Worm (Caenorhabditis elegans) whole organism, L4 larva: ENCODE measurements around the gene lips-15.

ENCODE experiments used
- F37D6.2 ChIP-seq: sonication (generic microtip); optimal IDR thresholded peaks from 2 replicates; lab custom pipeline; 2016; ENCODE audit warnings: mild to moderate bottlenecking, missing genetic modification characterization, missing compliant biosample characterization
- Y105C5A.15 ChIP-seq: fragments of 200-800 bp; sonication (Bioruptor generic); IDR thresholded peaks from 2 replicates; pipeline ENCODE4 v1.3.6; 2022; ENCODE audit warnings: missing genetic modification characterization, missing compliant biosample characterization
- aha-1 ChIP-seq: fragments of 150-350 bp; peaks from one replicate; lab custom pipeline; 2014; ENCODE audit warnings: missing biosample characterization, missing genetic modification characterization
- ctbp-1 ChIP-seq: fragments of 200-800 bp; sonication (Bioruptor generic); IDR thresholded peaks from 2 replicates; pipeline ENCODE4 v1.3.6; 2022; ENCODE audit warnings: missing genetic modification reagents, missing genetic modification characterization, missing compliant biosample characterization
- daf-16 ChIP-seq, 3 experiments: sonication (generic microtip); optimal IDR thresholded peaks; 2 replicates each; lab custom pipeline; 2016 to 2017; ENCODE audit warnings: missing genetic modification characterization in 3 of 3, missing genetic modification reagents in 3 of 3, mild to moderate bottlenecking in 2 of 3, missing compliant biosample characterization in 2 of 3, missing biosample characterization in 1 of 3, moderate library complexity in 1 of 3
- dmd-6 ChIP-seq: fragments of 200-800 bp; sonication (Bioruptor generic); IDR thresholded peaks from 2 replicates; pipeline ENCODE4 v1.3.6; 2022; ENCODE audit warnings: missing genetic modification reagents, missing genetic modification characterization, missing compliant biosample characterization
- duxl-1 ChIP-seq: sonication (generic microtip); optimal IDR thresholded peaks from 2 replicates; lab custom pipeline; 2016; ENCODE audit warnings: mild to moderate bottlenecking, missing genetic modification characterization, moderate library complexity, missing compliant biosample characterization; ENCODE audit not compliant: poor library complexity
- gei-8 ChIP-seq: fragments of 200-800 bp; sonication (Bioruptor generic); optimal IDR thresholded peaks from 2 replicates; lab custom pipeline; 2018; ENCODE audit warnings: mild to moderate bottlenecking, missing genetic modification characterization, missing compliant biosample characterization
- hif-1 ChIP-seq, 2 experiments: sonication (generic microtip); optimal IDR thresholded peaks; 2 replicates each; lab custom pipeline; 2016 to 2017; ENCODE audit warnings: missing compliant biosample characterization in 2 of 2, missing genetic modification characterization in 2 of 2, missing genetic modification reagents in 2 of 2, missing genotype in 2 of 2, mild to moderate bottlenecking in 1 of 2
- hlh-11 ChIP-seq: fragments of 200-800 bp; sonication (Bioruptor generic); optimal IDR thresholded peaks from 2 replicates; lab custom pipeline; 2018; ENCODE audit warnings: mild to moderate bottlenecking, missing genetic modification characterization, missing compliant biosample characterization
- hlh-30 ChIP-seq: sonication (generic microtip); optimal IDR thresholded peaks from 2 replicates; lab custom pipeline; 2017; ENCODE audit warnings: antibody characterized with exemption, mild to moderate bottlenecking, missing genetic modification characterization, missing compliant biosample characterization; ENCODE audit not compliant: insufficient read depth
- hmg-1.1 ChIP-seq: fragments of 200-800 bp; sonication (Bioruptor generic); IDR thresholded peaks from 2 replicates; pipeline ENCODE4 v1.3.6; 2022; ENCODE audit warnings: missing genetic modification reagents, missing genetic modification characterization, missing compliant biosample characterization
- jun-1 ChIP-seq: fragments of 150-350 bp; optimal IDR thresholded peaks from 2 replicates; lab custom pipeline; 2014; ENCODE audit warnings: missing biosample characterization, missing genetic modification reagents, missing genetic modification characterization
- lin-38 ChIP-seq: fragments of 200-800 bp; sonication (Bioruptor generic); IDR thresholded peaks from 2 replicates; pipeline ENCODE4 v1.3.6; 2022; ENCODE audit warnings: missing genetic modification reagents, missing genetic modification characterization, missing compliant biosample characterization
- lir-3 ChIP-seq: sonication (generic microtip); optimal IDR thresholded peaks from 2 replicates; lab custom pipeline; 2016; ENCODE audit warnings: mild to moderate bottlenecking, missing genetic modification characterization, missing compliant biosample characterization
- madf-5 ChIP-seq, 2 experiments: fragments of 200-800 bp; sonication (Bioruptor generic); IDR thresholded peaks; 2 replicates each; pipeline ENCODE4 v1.3.6; 2022; ENCODE audit warnings: missing compliant biosample characterization in 2 of 2, missing genetic modification characterization in 2 of 2
- mdl-1 ChIP-seq, 2 experiments: fragments of 150-350 bp in 1 of 2; sonication (generic microtip) in 1 of 2; optimal IDR thresholded peaks; 2 replicates each; lab custom pipeline; 2014 to 2017; ENCODE audit warnings: missing biosample characterization in 2 of 2, missing genetic modification characterization in 2 of 2
- mxl-2 ChIP-seq: fragments of 200-800 bp; sonication (Bioruptor generic); conservative IDR thresholded peaks from 2 replicates; pipeline ENCODE4 v1.3.6; 2022; ENCODE audit warnings: missing genetic modification reagents, missing genetic modification characterization, missing compliant biosample characterization
- mxl-3 ChIP-seq: fragments of 200-800 bp; sonication (Bioruptor generic); optimal IDR thresholded peaks from 2 replicates; lab custom pipeline; 2018; ENCODE audit warnings: mild to moderate bottlenecking, missing genetic modification characterization, missing compliant biosample characterization
- nhr-111 ChIP-seq: fragments of 200-800 bp; sonication (Bioruptor generic); optimal IDR thresholded peaks from 2 replicates; lab custom pipeline; 2018; ENCODE audit warnings: mild to moderate bottlenecking, missing genetic modification characterization, missing compliant biosample characterization
- nhr-25 ChIP-seq: sonication (generic microtip); optimal IDR thresholded peaks from 2 replicates; lab custom pipeline; 2017; ENCODE audit warnings: missing genetic modification characterization, mild to moderate bottlenecking, missing compliant biosample characterization, antibody characterized with exemption, moderate library complexity, borderline replicate concordance; ENCODE audit not compliant: insufficient read depth
- nhr-28 ChIP-seq: fragments of 150-350 bp; optimal IDR thresholded peaks from 2 replicates; lab custom pipeline; 2014; ENCODE audit warnings: missing biosample characterization, missing genetic modification characterization
- nhr-41 ChIP-seq: fragments of 200-800 bp; sonication (Bioruptor generic); IDR thresholded peaks from 2 replicates; pipeline ENCODE4 v1.3.6; 2022; ENCODE audit warnings: missing genetic modification reagents, missing genetic modification characterization, missing compliant biosample characterization
- nhr-48 ChIP-seq: sonication (generic microtip); optimal IDR thresholded peaks from 2 replicates; lab custom pipeline; 2016; ENCODE audit warnings: mild to moderate bottlenecking, missing genetic modification characterization, missing compliant biosample characterization
- pha-4 ChIP-seq, 2 experiments: fragments of 150-350 bp in 1 of 2; fragments of 200-800 bp in 1 of 2; sonication (Bioruptor generic) in 1 of 2; IDR thresholded peaks in 1 of 2; optimal IDR thresholded peaks in 1 of 2; 2 replicates each; pipeline versions ENCODE4 v1.3.6 to Lab custom; 2014 to 2022; ENCODE audit warnings: missing genetic modification characterization in 2 of 2, missing genetic modification reagents in 2 of 2, missing biosample characterization in 1 of 2, missing compliant biosample characterization in 1 of 2
- pqm-1 ChIP-seq: sonication (generic microtip); optimal IDR thresholded peaks from 2 replicates; lab custom pipeline; 2017; ENCODE audit warnings: missing biosample characterization, missing genetic modification characterization
- rbr-2 ChIP-seq: sonication (generic microtip); optimal IDR thresholded peaks from 2 replicates; lab custom pipeline; 2016; ENCODE audit warnings: missing genotype, missing genetic modification characterization, missing compliant biosample characterization
- sdz-12 ChIP-seq: fragments of 200-800 bp; sonication (Bioruptor generic); optimal IDR thresholded peaks from 2 replicates; lab custom pipeline; 2018; ENCODE audit warnings: mild to moderate bottlenecking, missing genetic modification characterization, missing compliant biosample characterization
- set-16 ChIP-seq: fragments of 200-800 bp; sonication (Bioruptor generic); IDR thresholded peaks from 2 replicates; pipeline ENCODE4 v1.3.6; 2022; ENCODE audit warnings: missing genetic modification reagents, missing genetic modification characterization, missing compliant biosample characterization
- skn-1 ChIP-seq: fragments of 150-350 bp; optimal IDR thresholded peaks from 2 replicates; lab custom pipeline; 2014; ENCODE audit warnings: missing biosample characterization, missing genetic modification characterization
- spr-1 ChIP-seq: sonication (generic microtip); optimal IDR thresholded peaks from 2 replicates; lab custom pipeline; 2016; ENCODE audit warnings: mild to moderate bottlenecking, missing genetic modification characterization, missing compliant biosample characterization
- tra-1 ChIP-seq: fragments of 200-800 bp; sonication (Bioruptor generic); IDR thresholded peaks from 2 replicates; pipeline ENCODE4 v1.3.6; 2022; ENCODE audit warnings: missing genetic modification reagents, missing genetic modification characterization, missing compliant biosample characterization
- unc-130 ChIP-seq: sonication (generic microtip); optimal IDR thresholded peaks from 2 replicates; lab custom pipeline; 2016; ENCODE audit warnings: missing genetic modification reagents, missing genetic modification characterization, missing compliant biosample characterization
- unc-62 ChIP-seq, 3 experiments: fragments of 150-350 bp in 1 of 3; sonication (generic microtip); optimal IDR thresholded peaks in 2 of 3; peaks in 1 of 3; 1 replicate in 1 of 3; 2 replicates in 2 of 3; lab custom pipeline; 2014 to 2017; ENCODE audit warnings: missing biosample characterization in 3 of 3, missing genetic modification characterization in 3 of 3, missing genetic modification reagents in 3 of 3, missing genotype in 1 of 3
- zfp-2 ChIP-seq: sonication (generic microtip); optimal IDR thresholded peaks from 2 replicates; lab custom pipeline; 2016; ENCODE audit warnings: mild to moderate bottlenecking, missing genetic modification characterization, missing compliant biosample characterization
- ztf-11 ChIP-seq: fragments of 150-350 bp; optimal IDR thresholded peaks from 2 replicates; lab custom pipeline; 2014; ENCODE audit warnings: missing biosample characterization, missing genetic modification characterization

Gene lips-15

DNA sequence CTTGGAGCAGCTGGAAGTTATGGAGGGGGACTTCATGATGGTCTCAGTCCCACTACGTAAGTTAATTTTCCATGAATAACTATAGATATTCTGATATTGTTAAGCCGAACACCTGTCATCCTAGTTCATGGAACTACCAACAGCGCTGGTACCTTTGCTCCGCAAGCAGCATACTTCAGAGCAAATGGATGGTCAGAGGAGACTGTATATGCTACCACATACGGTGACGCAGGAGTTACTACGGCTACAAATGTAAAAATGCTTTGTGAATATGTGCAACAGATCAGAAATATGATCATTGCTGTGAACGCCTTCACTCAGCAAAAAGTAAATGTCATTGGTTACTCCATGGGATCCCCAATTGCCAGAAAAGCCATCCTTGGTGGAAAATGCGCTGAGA lies 1.9 kb downstream of the lips-15 start:
- TF ChIP-seq Y105C5A.15 (GFP tag; lab: Robert Waterston, UW) (0 out of 2 replicates have a peak, but pooled peaks have one; percentile 19), spr-1 (no peak), unc-62 (GFP tag; optimal IDR thresholded peaks at IDR 0.05 in 1 of 2; lab: Kevin White, UChicago) (peak in 1 of 2 experiments; percentile 96), unc-62 (tag; optimal IDR thresholded peaks at IDR 0.05; lab: Kevin White, UChicago) (no peak), pha-4 (GFP tag; IDR thresholded peaks at IDR 0.05; lab: Robert Waterston, UW) (no peak), pha-4 (tag; optimal IDR thresholded peaks at IDR 0.05; lab: Kevin White, UChicago) (no peak)

DNA sequence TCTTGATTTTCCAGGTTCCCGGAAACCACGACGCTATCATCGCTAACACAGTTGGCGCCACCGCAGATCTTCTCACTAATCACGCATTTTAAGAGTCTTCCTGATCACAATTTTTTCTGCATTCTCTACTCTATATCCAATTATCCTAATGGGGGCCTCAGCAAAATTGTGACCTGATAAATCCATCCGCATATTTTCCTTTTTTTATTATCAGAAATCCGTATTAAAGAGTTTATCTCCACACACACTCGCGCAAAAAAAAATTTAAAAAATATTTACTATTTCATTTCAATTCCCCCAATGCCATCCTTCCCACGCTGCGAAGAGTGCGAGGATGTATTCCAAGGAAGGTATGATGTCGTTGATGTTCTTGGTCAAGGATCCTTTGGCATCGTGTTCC lies 2.7 kb downstream of the lips-15 start, which contains the start of gene Y38E10A.8:
TSS of gene Y38E10A.8 (plus strand) at position 301 of the 400 bp plus-strand sequence.
- TF ChIP-seq unc-62 (GFP tag; optimal IDR thresholded peaks at IDR 0.05 in 1 of 2; lab: Kevin White, UChicago) (peak in 1 of 2 experiments; percentile 27), unc-62 (tag; optimal IDR thresholded peaks at IDR 0.05; lab: Kevin White, UChicago) (no peak), nhr-25 (tag; lab: Kevin White, UChicago) (no peak)

DNA sequence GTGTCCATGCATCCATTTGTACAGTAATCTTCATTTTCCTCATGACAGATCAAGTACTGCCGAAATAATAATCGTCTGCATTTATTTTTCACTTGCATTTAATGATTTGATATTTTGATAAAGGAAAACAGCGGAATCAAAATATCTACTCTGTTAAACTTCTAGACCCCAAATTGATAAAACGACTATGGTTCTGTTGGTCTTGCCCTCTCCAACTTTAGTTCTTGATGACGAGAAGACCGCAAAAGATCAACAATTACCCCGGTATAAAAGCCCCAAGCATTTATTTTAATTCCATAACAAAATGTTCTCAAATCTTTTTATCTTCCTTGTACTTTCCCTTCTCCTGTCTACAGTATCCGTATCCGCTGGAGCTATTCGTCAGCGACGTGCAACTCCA lies 4.5 kb downstream of the lips-15 start, which contains the start of gene Y38E10A.9:
TSS of gene Y38E10A.9 (plus strand) at position 301 of the 400 bp plus-strand sequence.
- TF ChIP-seq lin-38 (GFP tag; lab: Robert Waterston, UW), result no peak

- no peak for TF ChIP-seq skn-1 (tag; lab: Kevin White, UChicago)
- no peak for TF ChIP-seq lin-38 (GFP tag; lab: Robert Waterston, UW)
- TF ChIP-seq zfp-2 (tag; lab: Kevin White, UChicago), result no peak
- TF ChIP-seq F37D6.2 (tag; lab: Kevin White, UChicago), result no peak
- no peak for TF ChIP-seq rbr-2 (tag; lab: Kevin White, UChicago)
- no peak for TF ChIP-seq nhr-28 (tag; lab: Kevin White, UChicago)
- TF ChIP-seq mxl-2 (GFP tag; lab: Robert Waterston, UW), result no peak
- TF ChIP-seq duxl-1 (tag; lab: Kevin White, UChicago), result no peak
- TF ChIP-seq, all 104 proteins: peak for 0
These were observed 8.0 kb downstream of the lips-15 start, which contains the start of gene nspe-4 for ce11 chrII:12612218-12612617. nspe-4 (plus strand) TSS chrII:12612518.

ce11 chrII:12615413-12615812 lies 11.2 kb downstream of the lips-15 start:
- TF ChIP-seq unc-130 (no peak), lir-3 (tag; lab: Kevin White, UChicago) (no peak), nhr-28 (tag; lab: Kevin White, UChicago) (peak; percentile 60), hif-1 (tag; optimal IDR thresholded peaks at IDR 0.05; lab: Kevin White, UChicago) (peak; percentile 93 to 96), hlh-11 (peak; percentile 16), daf-16 (GFP tag; optimal IDR thresholded peaks at IDR 0.05; lab: Kevin White, UChicago) (no peak), daf-16 (tag; optimal IDR thresholded peaks at IDR 0.05; lab: Kevin White, UChicago) (no peak), mdl-1 (tag; optimal IDR thresholded peaks at IDR 0.05; lab: Kevin White, UChicago) (peak in 1 of 2 experiments; percentile 5), nhr-41 (GFP tag; lab: Robert Waterston, UW) (no peak), aha-1 (tag; lab: Kevin White, UChicago) (peak; percentile 99), nhr-111 (no peak), dmd-6 (GFP tag; lab: Robert Waterston, UW) (peak; percentile 93), jun-1 (tag; lab: Kevin White, UChicago) (no peak), gei-8 (GFP tag; lab: Kevin White, UChicago) (no peak), pha-4 (GFP tag; IDR thresholded peaks at IDR 0.05; lab: Robert Waterston, UW) (no peak), pha-4 (tag; optimal IDR thresholded peaks at IDR 0.05; lab: Kevin White, UChicago) (no peak), ztf-11 (tag; lab: Kevin White, UChicago) (no peak), madf-5 (GFP tag; IDR thresholded peaks at IDR 0.05; lab: Robert Waterston, UW) (no peak), unc-62 (GFP tag; optimal IDR thresholded peaks at IDR 0.05 in 1 of 2; lab: Kevin White, UChicago) (peak in 1 of 2 experiments; percentile 93), unc-62 (tag; optimal IDR thresholded peaks at IDR 0.05; lab: Kevin White, UChicago) (no peak), pqm-1 (no peak), mxl-3 (peak; percentile 85), hlh-30 (peak; percentile 28), sdz-12 (GFP tag; lab: Kevin White, UChicago) (no peak), set-16 (GFP tag; lab: Robert Waterston, UW) (no peak), ctbp-1 (GFP tag; lab: Robert Waterston, UW) (no peak), hmg-1.1 (GFP tag; lab: Robert Waterston, UW) (no peak), nhr-48 (peak; percentile 97), tra-1 (GFP tag; lab: Robert Waterston, UW) (no peak)
- TF ChIP-seq, all 104 proteins: peak for 10
